Fruit fly (Drosophila melanogaster): ENCODE results near the gene CG13733.

Gene CG13733

dm6 chr3L:17504538-17504937, 25.8 kb upstream of the CG13733 start:
- TF ChIP-seq CG32264 (GFP tag; optimal IDR thresholded peaks at IDR 0.05) (no peak), psq (GFP tag; optimal IDR thresholded peaks at IDR 0.05) (no peak), ey (GFP tag; optimal IDR thresholded peaks at IDR 0.05) (no peak), foxo (GFP tag; optimal IDR thresholded peaks at IDR 0.05) (no peak), woc (GFP tag; optimal IDR thresholded peaks at IDR 0.05) (no peak), Mio (GFP tag; optimal IDR thresholded peaks at IDR 0.05) (no peak), dl (GFP tag; optimal IDR thresholded peaks at IDR 0.05; ENCODE audit: insufficient read depth in 1 of 2, partially characterized antibody in 2 of 2) (no peak), h (GFP tag; optimal IDR thresholded peaks at IDR 0.05) (no peak), sage (GFP tag; optimal IDR thresholded peaks at IDR 0.05) (no peak), pan (optimal IDR thresholded peaks at IDR 0.05) (no peak), brk (GFP tag; optimal IDR thresholded peaks at IDR 0.05) (no peak), Hnf4 (GFP tag; optimal IDR thresholded peaks at IDR 0.05) (no peak), OdsH (GFP tag; optimal IDR thresholded peaks at IDR 0.05) (no peak), br (GFP tag; optimal IDR thresholded peaks at IDR 0.05) (no peak), Sp1 (GFP tag; optimal IDR thresholded peaks at IDR 0.05) (no peak)

- peak; percentile 74 for TF ChIP-seq Sp1 (GFP tag; optimal IDR thresholded peaks at IDR 0.05)
- TF ChIP-seq CG9705 (GFP tag; optimal IDR thresholded peaks at IDR 0.05): no peak
- peak; percentile 81 for TF ChIP-seq rgr (GFP tag; optimal IDR thresholded peaks at IDR 0.05)
- no peak for TF ChIP-seq usp (GFP tag; optimal IDR thresholded peaks at IDR 0.05)
- no peak for TF ChIP-seq brk (GFP tag; optimal IDR thresholded peaks at IDR 0.05)
- TF ChIP-seq sage (GFP tag; optimal IDR thresholded peaks at IDR 0.05): peak; percentile 49
- TF ChIP-seq jim (GFP tag; optimal IDR thresholded peaks at IDR 0.05): no peak
- TF ChIP-seq CG32264 (GFP tag; optimal IDR thresholded peaks at IDR 0.05): peak; percentile 65
- TF ChIP-seq psq (GFP tag; optimal IDR thresholded peaks at IDR 0.05): peak; percentile 70
- TF ChIP-seq h (GFP tag; optimal IDR thresholded peaks at IDR 0.05): peak; percentile 85
- TF ChIP-seq Hnf4 (GFP tag; optimal IDR thresholded peaks at IDR 0.05): peak; percentile 62
- TF ChIP-seq Jra (GFP tag; optimal IDR thresholded peaks at IDR 0.05): peak; percentile 43
- no peak for TF ChIP-seq GATAd (GFP tag; optimal IDR thresholded peaks at IDR 0.05)
- peak; percentile 85 for TF ChIP-seq fru (GFP tag; optimal IDR thresholded peaks at IDR 0.05)
- no peak for TF ChIP-seq Dif (GFP tag; optimal IDR thresholded peaks at IDR 0.05; ENCODE audit: partially characterized antibody)
- peak; percentile 79 for TF ChIP-seq ey (GFP tag; optimal IDR thresholded peaks at IDR 0.05)
- peak; percentile 78 for TF ChIP-seq HLH106 (tag; optimal IDR thresholded peaks at IDR 0.05)
- peak; percentile 81 for TF ChIP-seq woc (GFP tag; optimal IDR thresholded peaks at IDR 0.05)
- TF ChIP-seq Rel (GFP tag; optimal IDR thresholded peaks at IDR 0.05): peak; percentile 62
- no peak for TF ChIP-seq Rel (tag; optimal IDR thresholded peaks at IDR 0.05)
- no peak for TF ChIP-seq pan (optimal IDR thresholded peaks at IDR 0.05)
- TF ChIP-seq tai (GFP tag; optimal IDR thresholded peaks at IDR 0.05): peak; percentile 51
- no peak for TF ChIP-seq N (GFP tag; optimal IDR thresholded peaks at IDR 0.05)
- peak; percentile 33 for TF ChIP-seq Hr83 (GFP tag; optimal IDR thresholded peaks at IDR 0.05; ENCODE audit: poor library complexity, severe bottlenecking)
- peak; percentile 26 for TF ChIP-seq dmrt93B (GFP tag; optimal IDR thresholded peaks at IDR 0.05)
- TF ChIP-seq br (GFP tag; optimal IDR thresholded peaks at IDR 0.05): peak; percentile 82
- TF ChIP-seq foxo (GFP tag; optimal IDR thresholded peaks at IDR 0.05): peak; percentile 20 to 82
- TF ChIP-seq OdsH (GFP tag; optimal IDR thresholded peaks at IDR 0.05): peak; percentile 78
These were observed 23.5 kb upstream of the CG13733 start for dm6 chr3L:17502235-17502634.

dm6 chr3L:17500315-17500985, 21.7 kb upstream of the CG13733 start:
- TF ChIP-seq Dif (GFP tag; optimal IDR thresholded peaks at IDR 0.05; ENCODE audit: partially characterized antibody) (peak; percentile 58), ey (GFP tag; optimal IDR thresholded peaks at IDR 0.05) (no peak)

- no peak for TF ChIP-seq sv (GFP tag; optimal IDR thresholded peaks at IDR 0.05)
- no peak for TF ChIP-seq Rel (GFP tag; optimal IDR thresholded peaks at IDR 0.05)
- TF ChIP-seq Rel (tag; optimal IDR thresholded peaks at IDR 0.05): no peak
- no peak for TF ChIP-seq Dfd (GFP tag; optimal IDR thresholded peaks at IDR 0.05)
- TF ChIP-seq Sp1 (GFP tag; optimal IDR thresholded peaks at IDR 0.05): no peak
- no peak for TF ChIP-seq lola (GFP tag; optimal IDR thresholded peaks at IDR 0.05)
- TF ChIP-seq CrebA (GFP tag; optimal IDR thresholded peaks at IDR 0.05; ENCODE audit: borderline replicate concordance): no peak
- no peak for TF ChIP-seq foxo (GFP tag; optimal IDR thresholded peaks at IDR 0.05)
- no peak for TF ChIP-seq dmrt93B (GFP tag; optimal IDR thresholded peaks at IDR 0.05)
- no peak for TF ChIP-seq Myc (optimal IDR thresholded peaks at IDR 0.05)
- TF ChIP-seq usp (GFP tag; optimal IDR thresholded peaks at IDR 0.05): no peak
- TF ChIP-seq tai (GFP tag; optimal IDR thresholded peaks at IDR 0.05): no peak
- TF ChIP-seq sage (GFP tag; optimal IDR thresholded peaks at IDR 0.05): no peak
- no peak for TF ChIP-seq rgr (GFP tag; optimal IDR thresholded peaks at IDR 0.05)
- TF ChIP-seq fru (GFP tag; optimal IDR thresholded peaks at IDR 0.05): no peak
These were observed 20.4 kb upstream of the CG13733 start for dm6 chr3L:17498952-17499710.
